Fruit fly (Drosophila melanogaster) ovary, adult (tissue): Measurements from ENCODE around the gene RIOK2.
A peak's percentile ranks its signal among the peaks of the same experiment; 100 is the strongest.

Source experiments
- CG17801 ChIP-seq: fragments of 200-800 bp; optimal IDR thresholded peaks from 2 replicates; lab custom pipeline; 2019; ENCODE audit warnings: missing biosample characterization, mild to moderate bottlenecking, missing genetic modification characterization, moderate library complexity; ENCODE audit not compliant: partially characterized antibody

The RIOK2 gene

DNA sequence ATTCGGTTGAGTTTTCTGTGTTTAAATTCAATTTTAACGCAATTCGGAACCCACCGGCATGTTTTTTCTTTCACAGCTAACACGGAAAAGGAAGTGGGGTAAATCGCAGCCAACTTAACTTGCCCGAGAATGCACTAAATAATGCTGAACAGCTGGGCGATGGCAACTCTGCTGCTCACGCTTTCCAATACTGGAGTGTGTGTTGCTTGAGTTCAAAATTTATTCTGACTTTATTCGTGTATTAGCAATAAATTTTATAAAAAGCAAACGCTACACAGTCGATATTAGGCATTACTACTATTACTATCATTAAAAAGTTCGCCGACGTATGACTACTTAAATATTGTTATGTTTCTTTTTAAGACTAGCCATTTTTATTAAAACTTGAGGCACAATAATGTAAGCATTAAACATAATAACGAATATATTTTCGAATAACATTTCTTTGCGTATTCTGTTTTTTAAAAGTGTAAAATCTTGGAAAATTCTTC, 18.2 kb upstream of the RIOK2 start, which contains the start of the genes RpS27 and Nup37:
TSS of gene RpS27 (minus strand) at position 136 of the 491 bp plus-strand sequence.
TSS of gene Nup37 (plus strand) at position 280 of the 491 bp plus-strand sequence.
- peak; percentile 89 for TF ChIP-seq CG17801

DNA sequence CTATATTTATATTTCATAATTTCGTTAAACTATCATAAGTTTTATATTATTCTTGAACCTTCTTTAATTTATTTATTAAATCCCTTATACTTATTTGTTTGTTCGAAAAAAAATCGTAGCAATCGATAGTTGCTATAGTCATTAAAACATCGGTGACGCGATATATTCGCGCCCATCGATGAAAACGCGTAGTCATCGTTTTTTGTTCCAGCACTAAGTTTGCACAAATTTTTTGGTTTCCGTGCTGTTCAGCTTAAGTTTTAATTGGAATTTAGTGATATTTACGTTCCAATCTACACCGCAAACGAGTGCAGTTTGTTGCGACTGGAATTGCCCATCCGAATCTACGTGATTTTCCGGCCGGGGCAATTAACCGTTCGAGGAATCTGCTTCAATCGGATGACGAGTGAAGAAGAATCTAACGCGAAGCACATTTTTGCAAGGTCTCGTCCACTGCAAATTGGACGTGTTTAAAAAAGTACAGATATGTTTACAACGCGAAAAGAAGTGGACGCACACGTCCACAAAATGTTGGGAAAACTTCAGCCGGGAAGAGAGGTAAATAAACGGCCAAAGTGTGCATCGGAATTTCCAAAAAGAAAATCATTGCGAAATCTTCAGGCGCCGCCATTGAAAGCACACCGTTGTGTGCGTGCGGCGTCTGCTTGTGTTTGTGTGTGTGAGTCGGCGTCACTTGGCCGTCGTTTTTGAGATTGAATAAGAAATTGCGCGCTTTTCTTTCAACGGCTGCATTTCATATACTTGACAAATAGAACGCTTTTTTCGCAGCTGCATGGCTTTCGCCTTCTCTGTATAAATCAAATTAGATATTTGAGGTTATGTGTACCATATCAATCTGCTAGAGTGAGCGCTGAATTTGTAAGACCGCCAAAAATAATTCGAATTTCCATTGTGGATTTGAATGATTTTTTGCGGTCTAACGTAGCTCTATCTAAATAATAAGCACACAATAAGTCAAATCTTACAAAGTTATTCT, 16.2 kb upstream of the RIOK2 start, which contains the start of gene Nup358:
TSS of gene Nup358 (plus strand) at position 204 of the 997 bp plus-strand sequence.
- peak; percentile 66 for TF ChIP-seq CG17801

DNA sequence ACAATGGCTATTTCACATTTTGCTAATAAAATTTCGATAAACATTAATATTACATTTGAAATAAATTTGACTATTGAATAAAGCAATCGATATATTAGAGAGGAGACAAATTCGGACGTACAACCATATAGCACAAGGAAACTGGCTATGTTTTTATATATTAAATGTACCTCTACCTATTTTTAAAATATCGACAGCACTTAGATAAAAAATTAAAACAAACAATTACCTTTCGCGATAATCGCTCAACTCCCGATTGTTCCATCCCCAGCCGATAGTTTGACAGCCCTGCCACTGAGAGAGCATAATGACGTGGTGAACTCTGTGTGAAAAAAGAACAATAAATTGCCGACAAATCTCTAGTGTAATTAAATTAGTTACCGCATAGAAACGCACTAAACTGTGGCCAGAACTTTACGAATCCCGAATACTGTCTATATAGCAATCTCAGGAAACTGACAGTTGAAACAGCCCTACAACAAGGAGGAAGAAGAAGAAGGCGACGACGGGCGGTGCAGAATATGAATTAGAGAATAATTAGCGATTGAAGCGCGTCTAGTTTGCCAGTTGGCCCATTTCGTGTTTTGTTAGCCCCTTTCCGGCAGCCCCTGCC, 6.9 kb upstream of the RIOK2 start, which contains the start of gene CG11857:
TSS of gene CG11857 (plus strand) at position 271 of the 613 bp plus-strand sequence.
- TF ChIP-seq CG17801 = peak; percentile 97

DNA sequence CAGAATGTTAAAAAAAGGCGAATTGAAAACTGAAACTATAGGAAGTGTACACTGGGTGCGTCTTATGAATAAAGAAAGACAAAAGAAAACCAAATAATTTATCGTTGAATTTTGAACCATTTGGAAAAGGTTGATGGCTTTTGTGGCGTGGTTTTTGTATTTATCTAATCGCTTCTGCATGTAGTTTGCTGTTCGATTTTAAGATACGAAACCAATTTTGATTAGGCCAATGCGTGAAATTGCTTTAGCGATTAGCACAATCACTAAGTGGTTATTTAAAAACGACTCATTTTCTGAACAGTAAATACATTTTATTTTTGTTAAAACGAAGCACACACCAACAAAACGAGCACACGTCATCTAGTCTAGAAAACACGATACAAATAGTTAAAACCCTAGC, 5.0 kb upstream of the RIOK2 start:
- TF ChIP-seq CG17801 = no peak

DNA sequence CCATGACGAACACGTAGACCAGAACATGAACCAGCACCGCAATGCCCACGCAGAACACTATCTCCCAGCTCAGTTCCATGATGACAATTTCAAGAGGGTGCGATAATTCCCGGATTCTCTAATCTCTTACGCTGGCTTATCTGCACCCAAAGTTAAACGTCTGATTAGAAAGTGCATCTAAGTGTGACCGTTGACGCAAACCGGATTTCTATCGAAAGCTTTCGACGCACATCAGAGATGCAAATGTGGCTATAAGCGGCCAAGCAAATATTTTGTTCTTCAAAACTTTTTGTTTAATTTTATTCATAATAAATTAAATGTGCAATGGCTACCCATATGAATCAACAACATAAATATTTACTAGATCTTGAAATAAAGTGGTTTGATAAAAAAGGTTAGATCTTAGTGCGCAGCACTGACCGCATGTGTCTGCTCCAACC, 3.3 kb upstream of the RIOK2 start, which contains the start of the genes Kdsr and CG11858:
TSS of gene Kdsr (minus strand) at position 177 of the 440 bp plus-strand sequence.
TSS of gene CG11858 (plus strand) at position 420 of the 440 bp plus-strand sequence.
- peak; percentile 83 for TF ChIP-seq CG17801

DNA sequence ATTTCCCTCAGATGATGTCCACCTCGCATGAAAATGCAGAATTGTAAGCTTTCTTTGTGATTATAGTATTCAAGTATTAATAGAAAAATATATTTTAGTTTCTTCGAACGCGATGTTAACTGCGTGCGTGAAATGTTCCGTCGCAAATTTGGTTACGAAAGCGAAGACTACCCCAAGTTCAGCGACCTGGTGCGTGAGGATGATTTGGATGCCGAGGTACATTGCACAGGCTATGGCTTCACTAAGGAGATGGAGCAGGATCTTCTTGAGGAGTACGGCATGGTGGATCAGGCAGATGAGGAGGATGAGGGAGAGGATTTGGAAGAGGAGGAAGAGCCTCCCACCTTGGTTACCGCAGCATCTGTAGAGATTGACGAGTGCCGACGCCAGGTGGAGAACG, 1.1 kb downstream of the RIOK2 start:
- TF ChIP-seq CG17801 = no peak

DNA sequence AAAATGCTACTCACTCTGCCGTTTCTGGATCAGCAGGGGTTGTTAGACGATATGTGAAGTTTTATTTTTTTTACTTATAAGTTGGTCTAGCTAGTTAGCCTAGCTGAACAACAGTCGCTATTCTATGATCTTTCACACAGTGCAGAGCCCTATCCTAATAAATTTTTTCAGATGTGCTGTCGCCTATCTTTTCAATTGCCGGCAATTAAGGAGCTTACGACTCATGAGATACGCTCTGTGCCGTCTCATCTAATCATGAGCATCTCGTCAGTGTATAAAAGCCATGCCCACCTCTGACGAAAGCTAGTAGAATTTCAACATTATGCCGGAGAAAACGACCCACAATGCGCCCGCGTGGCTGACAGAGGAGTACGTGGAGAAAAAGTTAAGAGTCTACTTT, 4.3 kb downstream of the RIOK2 start, which contains the start of the genes CG11889 and CG11891:
TSS of gene CG11889 (plus strand) at position 301 of the 400 bp plus-strand sequence.
TSS of gene CG11891 (plus strand) at position 301 of the 400 bp plus-strand sequence.
- TF ChIP-seq CG17801 = no peak

DNA sequence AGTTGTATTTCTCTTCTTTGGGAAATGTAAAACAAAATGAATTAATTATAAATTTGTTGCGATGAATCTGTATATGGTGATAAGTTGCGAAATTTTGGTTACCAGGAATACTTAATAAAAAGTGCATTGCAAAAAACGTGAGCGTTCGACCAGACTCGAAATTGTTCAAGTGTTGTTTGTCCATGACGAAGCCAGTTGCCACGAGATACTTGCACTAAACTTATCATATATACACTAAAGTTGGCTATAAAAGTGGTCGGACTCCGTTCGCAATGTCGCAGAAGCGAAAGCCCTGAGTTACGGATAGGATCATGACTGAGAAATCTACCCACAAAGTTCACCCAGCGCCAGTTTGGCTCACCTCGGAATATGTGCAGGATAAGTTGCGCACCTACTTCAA, 7.9 kb downstream of the RIOK2 start, which contains the start of gene CG11878:
TSS of gene CG11878 (plus strand) at position 301 of the 400 bp plus-strand sequence.
- no peak for TF ChIP-seq CG17801

DNA sequence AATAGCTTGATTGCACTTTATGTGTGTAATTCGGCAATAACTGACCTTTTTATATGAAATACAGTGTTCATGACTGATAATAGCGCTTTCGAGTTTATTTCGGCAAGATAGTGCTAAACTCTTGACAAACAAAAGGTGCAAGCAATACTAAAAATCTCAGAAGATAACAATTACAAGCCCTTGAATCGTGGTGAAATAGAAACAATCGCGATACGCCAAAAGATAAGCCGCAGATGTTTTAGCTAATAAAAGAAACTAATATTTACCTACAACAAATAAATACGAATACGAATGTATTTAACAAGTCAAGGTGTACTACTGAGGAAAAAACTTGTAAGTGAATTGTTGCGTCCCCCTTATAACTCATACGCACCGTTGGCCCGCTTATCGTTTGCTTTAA, 9.6 kb downstream of the RIOK2 start:
- peak; percentile 77 for TF ChIP-seq CG17801

DNA sequence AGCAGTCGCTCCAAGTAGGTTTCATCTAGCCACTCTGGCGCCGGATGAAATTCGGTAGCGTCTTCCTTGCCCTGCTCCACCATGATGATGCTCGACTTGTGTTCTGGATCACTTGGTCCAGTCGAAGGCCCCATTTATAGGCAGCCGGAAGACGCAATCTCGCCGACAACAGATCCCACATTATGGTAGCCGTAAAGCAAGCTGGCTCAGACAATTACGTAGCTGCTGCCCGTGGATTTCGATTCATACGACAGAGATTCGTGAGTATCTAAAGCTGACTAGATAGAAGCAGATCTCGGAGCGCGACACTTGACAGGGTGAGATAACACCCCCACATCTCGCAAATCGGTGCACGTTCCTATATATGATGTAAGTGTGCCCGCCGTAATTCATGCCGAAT, 11.5 kb downstream of the RIOK2 start, which contains the start of gene CG10513:
TSS of gene CG10513 (minus strand) at position 101 of the 400 bp plus-strand sequence.
- no peak for TF ChIP-seq CG17801

DNA sequence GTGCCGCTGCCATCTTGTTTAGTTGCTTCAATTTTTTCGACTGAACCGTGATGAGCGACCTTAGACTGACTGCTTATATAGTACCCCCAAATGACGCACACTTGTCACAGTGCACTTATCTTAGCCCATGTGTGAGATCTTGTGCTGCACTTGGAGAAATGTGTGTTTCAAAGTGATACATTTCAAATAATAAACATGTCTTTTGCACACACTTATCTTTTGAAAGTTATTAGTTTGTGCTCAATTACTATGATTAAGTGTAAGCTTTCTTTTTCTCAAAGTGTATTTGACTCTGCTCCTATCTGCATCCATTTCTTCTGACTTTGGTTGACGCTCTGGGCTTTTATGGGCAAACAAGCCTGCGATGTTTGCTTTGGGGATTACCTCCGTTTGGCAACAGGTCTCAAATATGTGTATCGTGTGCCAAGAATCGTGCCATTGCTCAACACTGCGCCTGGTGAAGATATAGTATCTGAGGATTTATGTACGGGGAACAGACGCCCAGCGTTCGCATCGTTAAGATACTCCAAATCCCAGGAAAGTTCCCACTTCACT, 14.2 kb downstream of the RIOK2 start, which contains the start of gene CG10514:
TSS of gene CG10514 (minus strand) at position 51 of the 555 bp plus-strand sequence.
- TF ChIP-seq CG17801 = no peak

DNA sequence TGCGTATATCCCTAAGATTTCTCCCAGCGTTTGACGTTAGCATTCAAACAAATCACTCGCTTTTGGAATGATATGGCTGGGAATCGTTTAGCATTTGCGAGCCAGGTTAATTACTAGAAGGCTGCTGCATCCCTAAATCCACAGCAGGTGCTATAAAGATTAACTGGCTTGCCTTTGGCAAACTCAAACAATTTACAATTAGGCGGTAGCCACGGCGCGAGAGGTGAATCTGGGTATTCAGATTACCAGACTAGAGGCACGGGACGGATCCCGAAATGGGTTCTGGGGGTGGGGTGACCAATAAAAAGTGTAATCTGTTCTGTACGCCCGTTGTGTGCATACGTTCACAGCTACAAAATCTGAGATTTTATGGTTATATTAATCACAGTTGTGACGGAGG, 15.5 kb downstream of the RIOK2 start, which contains the start of gene CG11892:
TSS of gene CG11892 (plus strand) at position 384 of the 400 bp plus-strand sequence.
- TF ChIP-seq CG17801 = peak; percentile 29

DNA sequence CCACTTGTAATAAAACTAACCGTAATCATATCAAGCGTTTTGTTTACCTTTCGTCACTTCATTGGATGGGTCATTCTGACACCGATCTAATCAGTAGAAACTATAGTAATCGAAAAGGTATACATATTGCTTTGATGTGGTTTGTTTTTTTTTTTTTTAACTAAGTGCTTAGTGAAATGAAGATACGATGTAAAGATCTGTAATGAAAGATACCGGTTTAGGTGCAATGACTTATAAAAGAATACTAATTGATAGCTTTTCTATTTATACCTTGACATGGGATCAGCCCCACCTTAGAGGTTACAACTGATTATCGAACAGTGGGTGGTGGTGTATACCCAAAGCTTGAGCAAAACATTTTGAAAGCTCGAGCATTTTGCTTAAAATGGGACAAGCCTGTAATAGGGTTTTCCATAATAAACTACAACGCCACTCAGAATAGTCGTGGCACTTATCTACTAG, 17.6 kb downstream of the RIOK2 start, which contains the start of gene CG31300:
TSS of gene CG31300 (plus strand) at position 412 of the 462 bp plus-strand sequence.
- TF ChIP-seq CG17801 = no peak

DNA sequence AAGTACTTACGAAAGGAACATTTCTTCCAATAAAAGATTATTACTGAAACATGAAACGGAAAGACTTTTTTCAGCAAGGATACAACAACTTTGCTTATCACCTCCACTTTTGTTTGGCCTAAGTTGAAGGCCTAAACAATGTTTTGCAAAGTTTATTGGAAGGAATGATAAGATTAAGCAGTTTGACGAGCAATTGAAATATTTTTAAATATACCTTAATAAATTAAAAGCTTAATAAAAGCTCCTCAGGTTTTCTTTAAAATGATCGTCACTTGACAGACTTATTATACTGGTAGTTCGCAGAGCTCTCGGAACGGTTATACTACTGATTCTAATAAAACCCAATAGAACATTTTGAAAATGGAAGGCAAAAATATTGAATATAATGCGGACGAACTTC, 19.5 kb downstream of the RIOK2 start, which contains the start of gene CG31104:
TSS of gene CG31104 (plus strand) at position 301 of the 400 bp plus-strand sequence.
- TF ChIP-seq CG17801 = no peak

DNA sequence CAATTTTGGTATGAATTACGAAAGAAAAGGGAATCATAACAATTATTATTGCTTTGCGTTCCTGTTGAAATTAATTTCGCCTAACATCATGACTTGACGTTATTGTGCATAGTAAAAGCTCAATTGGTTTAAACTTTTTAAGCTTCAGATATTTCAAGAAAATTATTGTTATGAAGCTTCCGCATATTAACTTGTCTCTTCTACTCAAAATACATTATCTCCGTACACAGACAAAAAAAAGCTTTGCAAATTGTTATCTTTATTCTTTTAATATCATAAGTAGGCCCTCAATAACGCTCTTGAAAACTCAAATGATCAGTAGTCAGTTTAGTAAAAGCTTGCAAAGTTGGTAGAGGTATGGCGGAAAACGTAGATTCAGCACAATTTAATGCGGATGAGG, 21.5 kb downstream of the RIOK2 start, which contains the start of gene CG13658:
TSS of gene CG13658 (plus strand) at position 347 of the 400 bp plus-strand sequence.
- peak; percentile 40 for TF ChIP-seq CG17801
